Fruit fly (Drosophila melanogaster) whole organism, embryonic: ENCODE results near the gene CG12998.
A peak's percentile ranks its signal among the peaks of the same experiment; 100 is the strongest.

Experiments
- Aef1 ChIP-seq: fragments of 200-800 bp; sonication (Bioruptor generic); IDR thresholded peaks from 3 replicates; pipeline ENCODE4 v1.3.6; 2022; ENCODE audit warnings: missing biosample characterization, missing genetic modification characterization
- B-H2 ChIP-seq: fragments of 200-800 bp; sonication (Bioruptor generic); optimal IDR thresholded peaks from 2 replicates; lab custom pipeline; 2018; ENCODE audit warnings: missing biosample characterization, mild to moderate bottlenecking, missing genetic modification characterization
- CG10267 ChIP-seq: fragments of 200-800 bp; sonication (Bioruptor generic); optimal IDR thresholded peaks from 2 replicates; lab custom pipeline; 2018; ENCODE audit warnings: missing biosample characterization, mild to moderate bottlenecking, missing genetic modification characterization, moderate library complexity
- CG12299 ChIP-seq: fragments of 200-800 bp; sonication (Bioruptor generic); optimal IDR thresholded peaks from 2 replicates; lab custom pipeline; 2018; ENCODE audit warnings: missing biosample characterization, mild to moderate bottlenecking, missing genetic modification characterization
- CG1233 ChIP-seq: fragments of 200-800 bp; sonication (Bioruptor generic); optimal IDR thresholded peaks from 4 replicates; lab custom pipeline; 2018; ENCODE audit warnings: missing biosample characterization, mild to moderate bottlenecking, missing genetic modification characterization
- CG13424 ChIP-seq: fragments of 200-800 bp; sonication (Bioruptor generic); optimal IDR thresholded peaks from 2 replicates; lab custom pipeline; 2019; ENCODE audit warnings: missing biosample characterization, mild to moderate bottlenecking, missing genetic modification characterization, moderate library complexity
- CG13624 ChIP-seq: fragments of 200-800 bp; sonication (Bioruptor generic); optimal IDR thresholded peaks from 2 replicates; lab custom pipeline; 2016; ENCODE audit warnings: missing biosample characterization, missing genetic modification characterization
- CG15011 ChIP-seq: fragments of 200-800 bp; sonication (Bioruptor generic); optimal IDR thresholded peaks from 3 replicates; lab custom pipeline; 2018; ENCODE audit warnings: missing biosample characterization, mild to moderate bottlenecking, missing genetic modification characterization
- CG1603 ChIP-seq: fragments of 200-800 bp; sonication (Bioruptor generic); optimal IDR thresholded peaks from 2 replicates; lab custom pipeline; 2019; ENCODE audit warnings: missing biosample characterization, mild to moderate bottlenecking, missing genetic modification characterization, moderate library complexity
- CG31388 ChIP-seq: fragments of 200-800 bp; sonication (Bioruptor generic); optimal IDR thresholded peaks from 2 replicates; lab custom pipeline; 2016; ENCODE audit warnings: missing biosample characterization, missing genetic modification characterization
- CG34422 ChIP-seq: fragments of 200-800 bp; sonication (Bioruptor generic); IDR thresholded peaks from 3 replicates; pipeline ENCODE4 v1.3.6; 2022; ENCODE audit warnings: missing biosample characterization, missing genetic modification characterization
- CG3995 ChIP-seq: fragments of 200-800 bp; sonication (Bioruptor generic); optimal IDR thresholded peaks from 3 replicates; lab custom pipeline; 2016; ENCODE audit warnings: missing biosample characterization, missing genetic modification characterization
- CG4404 ChIP-seq: fragments of 200-800 bp; sonication (Bioruptor generic); IDR thresholded peaks from 2 replicates; pipeline ENCODE4 v1.3.6; 2022; ENCODE audit warnings: missing biosample characterization, missing genetic modification characterization
- CG4617 ChIP-seq: fragments of 200-800 bp; sonication (Bioruptor generic); optimal IDR thresholded peaks from 3 replicates; lab custom pipeline; 2016; ENCODE audit warnings: missing biosample characterization, missing genetic modification characterization, borderline replicate concordance
- CG4820 ChIP-seq: fragments of 200-800 bp; sonication (Bioruptor generic); optimal IDR thresholded peaks from 3 replicates; lab custom pipeline; 2016; ENCODE audit warnings: missing biosample characterization, missing genetic modification characterization
- CG6813 ChIP-seq: fragments of 200-800 bp; sonication (Bioruptor generic); optimal IDR thresholded peaks from 2 replicates; lab custom pipeline; 2017; ENCODE audit warnings: missing biosample characterization, missing genetic modification characterization, mild to moderate bottlenecking, moderate library complexity, missing genetic modification reagents
- Chrac-16 ChIP-seq: fragments of 200-800 bp; sonication (Bioruptor generic); optimal IDR thresholded peaks from 3 replicates; lab custom pipeline; 2016; ENCODE audit warnings: missing biosample characterization, missing genetic modification characterization
- D19A ChIP-seq: fragments of 200-800 bp; optimal IDR thresholded peaks from 3 replicates; lab custom pipeline; 2019; ENCODE audit warnings: missing biosample characterization, mild to moderate bottlenecking, missing genetic modification characterization, moderate library complexity
- Doc2 ChIP-seq: fragments of 200-800 bp; sonication (Bioruptor generic); IDR thresholded peaks from 2 replicates; pipeline ENCODE4 v1.3.6; 2022; ENCODE audit warnings: missing biosample characterization, missing genetic modification characterization
- Elba2 ChIP-seq: fragments of 200-800 bp; sonication (Bioruptor generic); optimal IDR thresholded peaks from 3 replicates; lab custom pipeline; 2016; ENCODE audit warnings: missing biosample characterization, missing genetic modification characterization
- Hmx ChIP-seq: fragments of 200-800 bp; sonication (Bioruptor generic); optimal IDR thresholded peaks from 2 replicates; lab custom pipeline; 2016; ENCODE audit warnings: missing biosample characterization, missing genetic modification characterization
- Hr3 ChIP-seq: fragments of 200-800 bp; sonication (Bioruptor generic); optimal IDR thresholded peaks from 3 replicates; lab custom pipeline; 2016; ENCODE audit warnings: missing biosample characterization, missing genetic modification characterization
- Hr78 ChIP-seq, 2 experiments: fragments of 200-800 bp in 1 of 2; fragments of >200 bp in 1 of 2; sonication (Bioruptor generic) in 1 of 2; optimal IDR thresholded peaks; 2 replicates each; lab custom pipeline; 2017 to 2019; ENCODE audit warnings: missing biosample characterization in 2 of 2, missing genetic modification characterization in 2 of 2, mild to moderate bottlenecking in 1 of 2, moderate library complexity in 1 of 2
- NfI ChIP-seq: fragments of 200-800 bp; sonication (Bioruptor generic); optimal IDR thresholded peaks from 3 replicates; lab custom pipeline; 2018; ENCODE audit warnings: missing biosample characterization, mild to moderate bottlenecking, missing genetic modification characterization, moderate library complexity
- Ravus ChIP-seq: fragments of 200-800 bp; sonication (Bioruptor generic); IDR thresholded peaks from 2 replicates; pipeline ENCODE4 v1.3.6; 2022; ENCODE audit warnings: missing biosample characterization, missing genetic modification characterization
- Sox100B ChIP-seq: fragments of 200-800 bp; sonication (Bioruptor generic); optimal IDR thresholded peaks from 3 replicates; lab custom pipeline; 2018; ENCODE audit warnings: missing biosample characterization, mild to moderate bottlenecking, missing genetic modification characterization
- TFAM ChIP-seq: fragments of 200-800 bp; sonication (Bioruptor generic); optimal IDR thresholded peaks from 2 replicates; lab custom pipeline; 2017; ENCODE audit warnings: missing biosample characterization, missing genetic modification characterization, inconsistent platforms
- Xrp1 ChIP-seq: fragments of 200-800 bp; sonication (Bioruptor generic); IDR thresholded peaks from 2 replicates; pipeline ENCODE4 v1.3.6; 2022; ENCODE audit warnings: missing biosample characterization, missing genetic modification characterization
- bab2 ChIP-seq: fragments of 200-800 bp; sonication (Bioruptor generic); optimal IDR thresholded peaks from 2 replicates; lab custom pipeline; 2016; ENCODE audit warnings: missing biosample characterization, missing genetic modification characterization
- bbx ChIP-seq: fragments of 200-800 bp; sonication (Bioruptor generic); IDR thresholded peaks from 2 replicates; pipeline ENCODE4 v1.3.6; 2022; ENCODE audit warnings: missing biosample characterization, missing genetic modification characterization; ENCODE audit not compliant: partially characterized antibody
- chinmo ChIP-seq: fragments of 200-800 bp; sonication (Bioruptor generic); IDR thresholded peaks from 4 replicates; pipeline ENCODE4 v1.3.6; 2022; ENCODE audit warnings: missing biosample characterization, missing genetic modification characterization; ENCODE audit not compliant: partially characterized antibody
- danr ChIP-seq: fragments of 200-800 bp; sonication (Bioruptor generic); IDR thresholded peaks from 2 replicates; pipeline ENCODE4 v1.3.6; 2022; ENCODE audit warnings: missing biosample characterization, missing genetic modification characterization
- dmrt11E ChIP-seq: fragments of 200-800 bp; sonication (Bioruptor generic); optimal IDR thresholded peaks from 3 replicates; lab custom pipeline; 2018; ENCODE audit warnings: missing biosample characterization, mild to moderate bottlenecking, missing genetic modification characterization, moderate library complexity
- ems ChIP-seq: fragments of 200-800 bp; sonication (Bioruptor generic); optimal IDR thresholded peaks from 3 replicates; lab custom pipeline; 2016; ENCODE audit warnings: missing biosample characterization, missing genetic modification characterization
- eve ChIP-seq, 2 experiments: fragments of >200 bp; optimal IDR thresholded peaks; 2 replicates each; lab custom pipeline; 2017; ENCODE audit warnings: missing biosample characterization in 2 of 2, missing genetic modification characterization in 2 of 2
- gt ChIP-seq: fragments of 200-800 bp; sonication (Bioruptor generic); IDR thresholded peaks from 2 replicates; pipeline ENCODE4 v1.3.6; 2022; ENCODE audit warnings: missing biosample characterization, missing genetic modification characterization
- insv ChIP-seq, 2 experiments: fragments of 200-800 bp; sonication (Bioruptor generic); optimal IDR thresholded peaks; 3 replicates each; lab custom pipeline; 2016 to 2018; ENCODE audit warnings: missing biosample characterization in 2 of 2, missing genetic modification characterization in 2 of 2
- lab ChIP-seq: fragments of 200-800 bp; sonication (Bioruptor generic); optimal IDR thresholded peaks from 3 replicates; lab custom pipeline; 2017; ENCODE audit warnings: missing biosample characterization, missing genetic modification characterization, mild to moderate bottlenecking, moderate library complexity, missing genetic modification reagents
- odd ChIP-seq: fragments of 200-800 bp; sonication (Bioruptor generic); optimal IDR thresholded peaks from 2 replicates; lab custom pipeline; 2017; ENCODE audit warnings: missing biosample characterization, mild to moderate bottlenecking, missing genetic modification characterization
- prd ChIP-seq, 3 experiments: fragments of >200 bp in 2 of 3; fragments of 200-800 bp in 1 of 3; sonication (Bioruptor generic) in 1 of 3; optimal IDR thresholded peaks in 2 of 3; IDR thresholded peaks in 1 of 3; 2 replicates in 2 of 3; 3 replicates in 1 of 3; pipeline versions ENCODE4 v1.3.6 to Lab custom; 2017 to 2022; ENCODE audit warnings: missing biosample characterization in 1 of 3, missing genetic modification characterization in 1 of 3
- row ChIP-seq: fragments of 200-800 bp; sonication (Bioruptor generic); IDR thresholded peaks from 3 replicates; pipeline ENCODE4 v1.3.6; 2022; ENCODE audit warnings: missing biosample characterization, missing genetic modification characterization
- sc ChIP-seq, 3 experiments: fragments of >200 bp in 2 of 3; fragments of 200-800 bp in 1 of 3; sonication (Bioruptor generic) in 1 of 3; optimal IDR thresholded peaks; 2 replicates in 2 of 3; 3 replicates in 1 of 3; lab custom pipeline; 2017; ENCODE audit warnings: mild to moderate bottlenecking in 1 of 3, missing biosample characterization in 1 of 3, missing genetic modification characterization in 1 of 3, missing genetic modification reagents in 1 of 3
- sd ChIP-seq: fragments of 200-800 bp; sonication (Bioruptor generic); optimal IDR thresholded peaks from 3 replicates; lab custom pipeline; 2018; ENCODE audit warnings: missing biosample characterization, mild to moderate bottlenecking, missing genetic modification characterization, moderate library complexity
- seq ChIP-seq: fragments of 200-800 bp; sonication (Bioruptor generic); IDR thresholded peaks from 2 replicates; pipeline ENCODE4 v1.3.6; 2022; ENCODE audit warnings: missing biosample characterization, missing genetic modification characterization
- sisA ChIP-seq: fragments of 200-800 bp; sonication (Bioruptor generic); IDR thresholded peaks from 2 replicates; pipeline ENCODE4 v1.3.6; 2022; ENCODE audit warnings: missing biosample characterization, missing genetic modification characterization
- tin ChIP-seq: fragments of 200-800 bp; sonication (Bioruptor generic); optimal IDR thresholded peaks from 3 replicates; lab custom pipeline; 2016; ENCODE audit warnings: missing biosample characterization, missing genetic modification characterization
- trh ChIP-seq: fragments of 200-800 bp; sonication (Bioruptor generic); optimal IDR thresholded peaks from 2 replicates; lab custom pipeline; 2016; ENCODE audit warnings: missing biosample characterization, missing genetic modification characterization
- wdn ChIP-seq: fragments of 200-800 bp; sonication (Bioruptor generic); IDR thresholded peaks from 2 replicates; pipeline ENCODE4 v1.3.6; 2022; ENCODE audit warnings: missing biosample characterization, missing genetic modification characterization
- zfh1 ChIP-seq: fragments of 200-800 bp; sonication (Bioruptor generic); IDR thresholded peaks from 3 replicates; pipeline ENCODE4 v1.3.6; 2022; ENCODE audit warnings: missing biosample characterization, missing genetic modification characterization

The CG12998 gene

DNA sequence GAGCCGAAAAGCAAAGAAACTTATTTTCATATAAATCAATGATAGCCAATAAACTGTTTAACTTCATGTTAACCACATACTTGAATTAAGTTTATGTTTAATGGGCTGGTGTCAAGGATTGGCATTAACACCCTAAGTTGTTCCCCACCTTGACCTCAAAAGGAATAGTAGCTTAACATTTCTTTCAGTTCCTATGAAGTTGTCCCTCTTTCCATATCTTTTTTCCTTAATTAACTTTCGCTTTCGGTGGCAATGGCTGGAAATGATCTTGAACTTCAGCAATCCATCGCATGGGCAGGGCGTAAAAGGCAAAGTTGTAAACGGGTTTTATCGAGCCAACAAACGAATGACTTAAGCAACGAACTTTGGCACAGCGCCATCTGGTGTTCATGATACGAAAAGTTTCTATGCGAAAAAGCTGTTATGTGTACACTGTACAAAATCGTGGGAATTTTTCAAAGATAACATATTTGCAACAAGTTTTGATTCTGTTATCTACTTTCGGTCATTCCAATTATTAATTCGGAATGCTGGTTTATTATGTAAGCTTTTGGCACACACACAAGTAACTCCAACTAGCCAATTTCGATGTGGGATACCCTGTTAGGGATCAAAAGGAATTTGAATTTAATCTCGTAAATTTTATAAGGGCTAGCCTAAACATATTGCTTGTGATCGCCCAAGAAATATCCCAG, 11.2 kb downstream of the CG12998 start (continued):
- TF ChIP-seq CG34422 (no peak), TFAM (GFP tag; lab: Kevin White, UChicago) (no peak), Hr78 (GFP tag; optimal IDR thresholded peaks at IDR 0.05; lab: Kevin White, UChicago) (peak in 1 of 2 experiments; percentile 49), CG13424 (no peak), Aef1 (GFP tag; lab: Robert Waterston, UW) (no peak), row (GFP tag; lab: Robert Waterston, UW) (no peak), CG12299 (tag; lab: Kevin White, UChicago) (no peak), Chrac-16 (GFP tag; lab: Kevin White, UChicago) (peak; percentile 21), CG10267 (tag; lab: Kevin White, UChicago) (no peak), Doc2 (no peak), dmrt11E (tag; lab: Kevin White, UChicago) (peak; percentile 54), odd (no peak), tin (GFP tag; lab: Kevin White, UChicago) (no peak), CG1233 (GFP tag; lab: Kevin White, UChicago) (no peak), chinmo (no peak), Hmx (no peak), B-H2 (GFP tag; lab: Kevin White, UChicago) (no peak), CG15011 (GFP tag; lab: Kevin White, UChicago) (no peak), danr (GFP tag; lab: Robert Waterston, UW) (no peak), CG4820 (GFP tag; lab: Kevin White, UChicago) (no peak), Xrp1 (GFP tag; lab: Robert Waterston, UW) (no peak), eve (GFP tag; optimal IDR thresholded peaks at IDR 0.05; lab: Kevin White, UChicago) (no peak), sc (optimal IDR thresholded peaks at IDR 0.05; lab: Kevin White, UChicago) (no peak), sc (GFP tag; optimal IDR thresholded peaks at IDR 0.05; lab: Kevin White, UChicago) (peak; percentile 5), Ravus (no peak), sisA (GFP tag; lab: Robert Waterston, UW) (no peak), Hr3 (GFP tag; lab: Kevin White, UChicago) (no peak), CG1603 (tag; lab: Kevin White, UChicago) (no peak), CG6813 (GFP tag; lab: Kevin White, UChicago) (no peak), CG4404 (GFP tag; lab: Robert Waterston, UW) (no peak), zfh1 (GFP tag; lab: Robert Waterston, UW) (no peak), trh (GFP tag; lab: Kevin White, UChicago) (no peak), prd (optimal IDR thresholded peaks at IDR 0.05; lab: Kevin White, UChicago) (no peak), prd (GFP tag; IDR thresholded peaks at IDR 0.05; lab: Robert Waterston, UW) (no peak), Elba2 (no peak), CG13624 (GFP tag; lab: Kevin White, UChicago) (no peak), Sox100B (GFP tag; lab: Kevin White, UChicago) (no peak), insv (GFP tag; optimal IDR thresholded peaks at IDR 0.05; lab: Kevin White, UChicago) (no peak), ems (GFP tag; lab: Kevin White, UChicago) (no peak), gt (GFP tag; lab: Robert Waterston, UW) (no peak), sd (no peak), lab (GFP tag; lab: Kevin White, UChicago) (no peak), bbx (GFP tag; lab: Robert Waterston, UW) (no peak), wdn (GFP tag; lab: Robert Waterston, UW) (no peak), CG3995 (GFP tag; lab: Kevin White, UChicago) (no peak), D19A (tag; lab: Kevin White, UChicago) (no peak), bab2 (GFP tag; lab: Kevin White, UChicago) (peak; percentile 30), CG4617 (no peak), CG31388 (GFP tag; lab: Kevin White, UChicago) (no peak), seq (GFP tag; lab: Robert Waterston, UW) (no peak), NfI (GFP tag; lab: Kevin White, UChicago) (no peak)
